Worm (Caenorhabditis elegans): ENCODE measurements around the gene str-252.

The str-252 gene

DNA sequence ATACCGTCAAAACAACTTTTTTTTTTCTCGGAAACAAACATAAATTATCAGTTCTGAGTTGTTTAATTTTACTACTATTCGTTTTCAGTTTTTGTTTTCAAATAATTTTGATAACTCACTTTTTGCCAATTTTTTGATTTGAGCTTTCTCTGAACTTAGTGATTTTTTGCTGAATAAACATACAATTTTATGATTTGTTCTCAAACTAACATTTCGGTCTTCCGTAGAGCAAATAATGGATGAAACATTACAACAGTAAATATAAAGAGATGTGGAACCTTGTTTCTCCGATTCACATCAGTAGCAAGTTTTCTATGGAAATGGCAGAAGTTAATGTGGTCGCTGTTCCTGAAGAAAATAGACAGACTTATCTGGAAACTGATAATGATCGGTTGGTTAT is 33.5 kb downstream of the str-252 start, which contains the start of gene R10D12.7:
Gene R10D12.7, plus strand, starts transcription at position 301 of the 400 bp plus-strand sequence.
- no peak for TF ChIP-seq ztf-4 (tag; optimal IDR thresholded peaks at IDR 0.05)
- no peak for TF ChIP-seq mef-2 (tag; optimal IDR thresholded peaks at IDR 0.05)
- TF ChIP-seq elt-3 (tag; optimal IDR thresholded peaks at IDR 0.05), result no peak
- TF ChIP-seq egl-27 (tag; optimal IDR thresholded peaks at IDR 0.05), result no peak
- TF ChIP-seq lin-15B (tag; optimal IDR thresholded peaks at IDR 0.05), result no peak
- TF ChIP-seq sup-37 (GFP tag; optimal IDR thresholded peaks at IDR 0.05), result no peak
- no peak for TF ChIP-seq pax-3 (tag; optimal IDR thresholded peaks at IDR 0.05)
- TF ChIP-seq tlp-1 (tag; optimal IDR thresholded peaks at IDR 0.05), result no peak
- no peak for TF ChIP-seq C16A3.4 (tag; optimal IDR thresholded peaks at IDR 0.05)
- no peak for TF ChIP-seq unc-130 (tag; optimal IDR thresholded peaks at IDR 0.05)
- no peak for TF ChIP-seq nhr-19 (GFP tag; conservative IDR thresholded peaks at IDR 0.05)
- no peak for TF ChIP-seq fkh-4 (tag; optimal IDR thresholded peaks at IDR 0.05; ENCODE audit: borderline replicate concordance)

DNA sequence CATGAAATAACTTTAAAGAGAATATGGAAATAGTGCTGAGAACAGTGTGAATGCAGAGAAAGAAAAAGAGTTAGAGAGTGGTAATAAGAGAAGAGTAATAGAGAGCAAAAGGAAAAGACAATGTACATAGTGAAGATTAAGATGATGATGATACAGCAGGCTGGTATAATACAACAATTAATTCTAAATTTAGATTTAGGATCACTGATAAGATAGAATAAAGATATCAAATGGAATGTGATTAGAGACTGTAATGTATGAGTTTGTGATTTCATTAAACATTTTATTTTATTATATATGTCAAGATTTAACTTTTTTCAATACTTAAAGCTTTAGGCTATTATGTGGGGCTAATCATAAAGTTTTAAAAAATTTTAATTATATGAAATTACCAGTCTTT is 36.9 kb downstream of the str-252 start, which contains the start of gene R10D12.8:
Gene R10D12.8, minus strand, starts transcription at position 101 of the 400 bp plus-strand sequence.
- TF ChIP-seq zag-1 (tag; optimal IDR thresholded peaks at IDR 0.05), result no peak
- no peak for TF ChIP-seq efl-1 (optimal IDR thresholded peaks at IDR 0.05)
- peak in 1 of 2 experiments; percentile 35 for TF ChIP-seq efl-1 (GFP tag; optimal IDR thresholded peaks at IDR 0.05 in 1 of 2)
- TF ChIP-seq lir-3 (tag; optimal IDR thresholded peaks at IDR 0.05; ENCODE audit: poor library complexity), result no peak
- peak in 1 of 6 experiments; percentile 45 for TF ChIP-seq elt-3 (tag; optimal IDR thresholded peaks at IDR 0.05)
- no peak for TF ChIP-seq mef-2 (tag; optimal IDR thresholded peaks at IDR 0.05)

DNA sequence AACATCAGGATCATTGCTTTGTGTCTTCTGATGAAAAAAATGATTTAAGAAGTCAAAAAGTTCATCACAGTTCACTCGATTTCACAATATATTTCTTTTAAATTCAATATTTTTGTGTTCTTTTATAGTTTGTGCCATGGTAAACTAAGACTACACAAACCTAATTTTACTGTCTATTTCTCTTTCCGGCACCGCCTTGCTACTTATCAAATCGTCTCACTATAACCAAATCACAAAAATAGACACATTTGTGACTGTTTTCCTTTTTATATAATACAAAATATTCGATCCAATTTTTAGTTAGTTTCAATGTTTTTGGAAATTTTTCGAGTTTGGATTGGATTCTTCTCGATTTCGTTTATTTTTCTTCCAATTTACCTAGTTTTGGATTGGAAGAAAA is 37.8 kb downstream of the str-252 start, which contains the start of gene swt-6:
Gene swt-6, plus strand, starts transcription at position 301 of the 400 bp plus-strand sequence.
- TF ChIP-seq lin-35 (GFP tag; optimal IDR thresholded peaks at IDR 0.05), result no peak
- TF ChIP-seq unc-86 (tag; optimal IDR thresholded peaks at IDR 0.05), result no peak
- no peak for TF ChIP-seq mep-1 (tag; optimal IDR thresholded peaks at IDR 0.05)
- no peak for TF ChIP-seq efl-1 (optimal IDR thresholded peaks at IDR 0.05)
- peak in 1 of 2 experiments; percentile 22 for TF ChIP-seq efl-1 (GFP tag; optimal IDR thresholded peaks at IDR 0.05 in 1 of 2)

DNA sequence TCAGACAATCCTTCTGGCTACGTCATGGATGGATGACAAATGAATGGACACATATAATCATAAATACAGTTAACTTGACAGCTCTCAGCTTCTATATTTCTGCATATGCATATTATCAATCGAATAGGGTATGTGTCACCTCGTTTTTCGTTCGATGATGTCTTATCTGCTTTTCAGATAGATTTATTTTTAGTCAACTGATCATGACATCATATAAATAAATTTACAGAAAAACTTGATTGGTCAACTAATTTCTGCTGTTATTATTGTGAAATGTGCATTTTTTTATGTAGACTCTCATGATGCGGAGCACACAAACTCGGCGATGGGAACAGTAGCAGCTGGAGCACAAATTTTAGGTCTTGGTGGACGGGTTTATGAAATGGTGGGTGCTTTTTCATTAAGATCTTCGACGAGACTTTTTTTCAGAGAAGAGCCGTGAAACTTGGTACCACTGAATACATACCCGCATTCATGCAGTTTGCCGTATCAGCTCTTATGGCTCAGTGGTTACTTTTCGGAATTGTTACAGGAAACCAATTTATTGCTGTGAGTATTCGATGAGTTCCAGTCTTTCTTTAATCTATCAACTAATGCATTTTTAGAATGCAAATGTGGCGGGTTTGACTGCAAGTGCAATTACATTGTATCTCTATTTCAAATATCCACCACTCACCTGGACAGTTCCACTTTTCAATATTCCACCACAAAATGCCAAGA is 39.2 kb downstream of the str-252 start:
- no peak for TF ChIP-seq ceh-90 (tag; optimal IDR thresholded peaks at IDR 0.05)
- no peak for TF ChIP-seq lin-15B (tag; optimal IDR thresholded peaks at IDR 0.05)

DNA sequence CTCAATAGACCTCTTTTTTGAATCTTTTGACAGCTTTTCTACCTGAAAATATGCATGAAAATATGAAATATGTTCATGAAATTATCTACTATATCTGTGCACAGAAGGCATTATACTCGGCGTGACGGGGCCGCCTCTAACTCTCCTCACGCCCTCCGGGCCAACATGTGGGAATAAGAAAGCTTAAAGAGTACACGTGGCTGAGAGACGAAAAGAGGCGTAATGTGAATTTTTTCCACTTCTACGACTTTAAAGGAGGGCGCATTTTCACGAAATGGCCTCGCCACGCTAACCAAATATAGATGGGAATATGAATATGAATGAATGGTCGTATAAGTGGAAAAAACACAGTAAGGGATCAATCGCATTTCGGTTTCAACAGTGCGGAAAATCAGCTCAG is 41.4 kb downstream of the str-252 start:
- TF ChIP-seq nhr-71 (tag; optimal IDR thresholded peaks at IDR 0.05) (no peak), snpc-4 (tag; optimal IDR thresholded peaks at IDR 0.05) (no peak), ceh-8 (GFP tag; optimal IDR thresholded peaks at IDR 0.05) (no peak), ztf-11 (tag; optimal IDR thresholded peaks at IDR 0.05) (no peak), elt-2 (tag; optimal IDR thresholded peaks at IDR 0.05) (no peak), efl-3 (GFP tag; optimal IDR thresholded peaks at IDR 0.05) (no peak), nhr-20 (tag; optimal IDR thresholded peaks at IDR 0.05) (no peak), nhr-11 (tag; optimal IDR thresholded peaks at IDR 0.05) (no peak), unc-130 (tag; optimal IDR thresholded peaks at IDR 0.05) (no peak), unc-86 (tag; optimal IDR thresholded peaks at IDR 0.05) (no peak), nhr-85 (tag) (no peak), ztf-4 (tag; optimal IDR thresholded peaks at IDR 0.05) (no peak), pax-3 (tag; optimal IDR thresholded peaks at IDR 0.05) (no peak), swsn-7 (tag; optimal IDR thresholded peaks at IDR 0.05) (no peak), aha-1 (tag; optimal IDR thresholded peaks at IDR 0.05) (no peak)

DNA sequence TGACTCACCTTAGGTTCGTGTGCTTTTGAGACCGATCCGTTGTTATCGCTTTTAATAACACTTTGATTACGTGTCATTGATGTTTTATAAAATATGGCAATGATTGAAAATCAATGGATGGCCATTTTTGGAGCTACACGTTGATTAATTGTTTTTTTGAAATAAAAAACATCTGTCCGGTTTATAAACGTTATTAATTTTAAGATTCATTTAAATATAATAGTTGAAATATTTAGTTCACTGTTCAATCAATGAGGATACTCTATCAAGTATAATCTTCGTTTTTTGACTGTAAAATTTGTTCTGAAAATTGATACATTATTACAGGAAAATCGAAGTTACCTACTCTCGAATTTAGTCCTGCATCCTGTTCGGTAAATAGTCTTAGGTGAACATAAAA is 42.0 kb downstream of the str-252 start, which contains the start of gene R10D12.10:
Gene R10D12.10, minus strand, starts transcription at position 101 of the 400 bp plus-strand sequence.
- no peak for TF ChIP-seq nhr-237 (tag; optimal IDR thresholded peaks at IDR 0.05)
- no peak for TF ChIP-seq unc-86 (tag; optimal IDR thresholded peaks at IDR 0.05)
- no peak for TF ChIP-seq dpl-1 (GFP tag; optimal IDR thresholded peaks at IDR 0.05)
- no peak for TF ChIP-seq nhr-77 (tag; optimal IDR thresholded peaks at IDR 0.05)
- TF ChIP-seq nhr-11 (tag; optimal IDR thresholded peaks at IDR 0.05), result no peak
- no peak for TF ChIP-seq unc-62 (GFP tag; optimal IDR thresholded peaks at IDR 0.05)
- no peak for TF ChIP-seq lin-15B (tag; optimal IDR thresholded peaks at IDR 0.05)
- TF ChIP-seq egl-27 (tag; optimal IDR thresholded peaks at IDR 0.05), result no peak
- no peak for TF ChIP-seq ets-5 (GFP tag; IDR thresholded peaks at IDR 0.05)
- TF ChIP-seq unc-30 (tag; optimal IDR thresholded peaks at IDR 0.05), result no peak
- no peak for TF ChIP-seq snpc-4 (tag; optimal IDR thresholded peaks at IDR 0.05)
- no peak for TF ChIP-seq ceh-63 (GFP tag; optimal IDR thresholded peaks at IDR 0.05)
- no peak for TF ChIP-seq efl-3 (GFP tag; optimal IDR thresholded peaks at IDR 0.05)
